Fruit fly (Drosophila melanogaster) whole organism, embryonic: Measurements from ENCODE around the gene ohgt.
A peak's percentile ranks its signal among the peaks of the same experiment; 100 is the strongest.

Experiments used
- Aef1 ChIP-seq: fragments of 200-800 bp; sonication (Bioruptor generic); IDR thresholded peaks from 3 replicates; pipeline ENCODE4 v1.3.6; 2022; ENCODE audit warnings: missing biosample characterization, missing genetic modification characterization
- CG10565 ChIP-seq: fragments of 200-800 bp; sonication (Bioruptor generic); optimal IDR thresholded peaks from 3 replicates; lab custom pipeline; 2016; ENCODE audit warnings: missing biosample characterization, mild to moderate bottlenecking, missing genetic modification characterization
- CG10654 ChIP-seq: fragments of 200-800 bp; sonication (Bioruptor generic); optimal IDR thresholded peaks from 2 replicates; lab custom pipeline; 2016; ENCODE audit warnings: missing biosample characterization, missing genetic modification characterization
- CG11085 ChIP-seq: fragments of 200-800 bp; sonication (Bioruptor generic); IDR thresholded peaks from 2 replicates; pipeline ENCODE4 v1.3.6; 2022; ENCODE audit warnings: missing biosample characterization, missing genetic modification characterization
- CG11093 ChIP-seq: fragments of 200-800 bp; sonication (Bioruptor generic); IDR thresholded peaks from 3 replicates; pipeline ENCODE4 v1.3.6; 2022; ENCODE audit warnings: missing biosample characterization, missing genetic modification characterization
- CG11723 ChIP-seq: fragments of 200-800 bp; sonication (Bioruptor generic); optimal IDR thresholded peaks from 2 replicates; lab custom pipeline; 2017; ENCODE audit warnings: missing biosample characterization, mild to moderate bottlenecking, missing genetic modification characterization
- CG13287 ChIP-seq: fragments of 200-800 bp; sonication (Bioruptor generic); IDR thresholded peaks from 2 replicates; pipeline ENCODE4 v1.3.6; 2022; ENCODE audit warnings: missing biosample characterization, missing genetic modification characterization; ENCODE audit not compliant: partially characterized antibody
- CG13296 ChIP-seq: fragments of 200-800 bp; sonication (Bioruptor generic); optimal IDR thresholded peaks from 3 replicates; lab custom pipeline; 2018; ENCODE audit warnings: missing biosample characterization, mild to moderate bottlenecking, missing genetic modification characterization
- CG13775 ChIP-seq: fragments of 200-800 bp; sonication (Bioruptor generic); optimal IDR thresholded peaks from 3 replicates; lab custom pipeline; 2017; ENCODE audit warnings: missing biosample characterization, mild to moderate bottlenecking, missing genetic modification characterization
- CG1529 ChIP-seq: fragments of 200-800 bp; sonication (Bioruptor generic); optimal IDR thresholded peaks from 3 replicates; lab custom pipeline; 2018; ENCODE audit warnings: missing biosample characterization, missing genetic modification characterization
- CG15479 ChIP-seq: fragments of 200-800 bp; sonication (Bioruptor generic); optimal IDR thresholded peaks from 3 replicates; lab custom pipeline; 2019; ENCODE audit warnings: missing biosample characterization, mild to moderate bottlenecking, missing genetic modification characterization, moderate library complexity
- CG1832 ChIP-seq: fragments of 200-800 bp; sonication (Bioruptor generic); optimal IDR thresholded peaks from 2 replicates; lab custom pipeline; 2017; ENCODE audit warnings: missing biosample characterization, mild to moderate bottlenecking, missing genetic modification characterization, inconsistent platforms
- CG2712 ChIP-seq: fragments of 200-800 bp; optimal IDR thresholded peaks from 3 replicates; lab custom pipeline; 2019; ENCODE audit warnings: missing biosample characterization, mild to moderate bottlenecking, missing genetic modification characterization, moderate library complexity
- CG2875 ChIP-seq: fragments of 200-800 bp; sonication (Bioruptor generic); optimal IDR thresholded peaks from 2 replicates; lab custom pipeline; 2017; ENCODE audit warnings: missing biosample characterization, mild to moderate bottlenecking, missing genetic modification characterization, missing genetic modification reagents
- CG34422 ChIP-seq: fragments of 200-800 bp; sonication (Bioruptor generic); IDR thresholded peaks from 3 replicates; pipeline ENCODE4 v1.3.6; 2022; ENCODE audit warnings: missing biosample characterization, missing genetic modification characterization
- CG6683 ChIP-seq: fragments of 200-800 bp; sonication (Bioruptor generic); optimal IDR thresholded peaks from 2 replicates; lab custom pipeline; 2017; ENCODE audit warnings: missing biosample characterization, mild to moderate bottlenecking, missing genetic modification characterization, missing genetic modification reagents
- CG7357 ChIP-seq: fragments of 200-800 bp; sonication (Bioruptor generic); IDR thresholded peaks from 3 replicates; pipeline ENCODE4 v1.3.6; 2022; ENCODE audit warnings: missing biosample characterization, missing genetic modification characterization
- CG8478 ChIP-seq: fragments of >200 bp; optimal IDR thresholded peaks from 2 replicates; lab custom pipeline; 2018
- CG8765 ChIP-seq: fragments of 200-800 bp; sonication (Bioruptor generic); IDR thresholded peaks from 2 replicates; pipeline ENCODE4 v1.3.6; 2022; ENCODE audit warnings: missing biosample characterization, missing genetic modification characterization
- D19B ChIP-seq: fragments of 200-800 bp; sonication (Bioruptor generic); optimal IDR thresholded peaks from 2 replicates; lab custom pipeline; 2017; ENCODE audit warnings: missing biosample characterization, mild to moderate bottlenecking, missing genetic modification characterization
- Deaf1 ChIP-seq: fragments of 200-800 bp; optimal IDR thresholded peaks from 3 replicates; lab custom pipeline; 2019; ENCODE audit warnings: missing biosample characterization, mild to moderate bottlenecking, missing genetic modification characterization, moderate library complexity
- Dp ChIP-seq: fragments of 200-800 bp; sonication (Bioruptor generic); optimal IDR thresholded peaks from 2 replicates; lab custom pipeline; 2018; ENCODE audit warnings: missing biosample characterization, mild to moderate bottlenecking, missing genetic modification characterization, moderate library complexity
- Dref ChIP-seq: fragments of 200-800 bp; sonication (Bioruptor generic); IDR thresholded peaks from 2 replicates; pipeline ENCODE4 v1.3.6; 2022; ENCODE audit warnings: missing biosample characterization, missing genetic modification characterization
- E2f2 ChIP-seq: fragments of 200-800 bp; sonication (Bioruptor generic); IDR thresholded peaks from 2 replicates; pipeline ENCODE4 v1.3.6; 2022; ENCODE audit warnings: missing biosample characterization, missing genetic modification characterization
- Fer1 ChIP-seq: fragments of 200-800 bp; sonication (Bioruptor generic); optimal IDR thresholded peaks from 2 replicates; lab custom pipeline; 2017; ENCODE audit warnings: missing biosample characterization, mild to moderate bottlenecking, missing genetic modification characterization
- MBD-R2 ChIP-seq: fragments of 200-800 bp; sonication (Bioruptor generic); IDR thresholded peaks from 2 replicates; pipeline ENCODE4 v1.3.6; 2022; ENCODE audit warnings: missing biosample characterization, missing genetic modification characterization
- MESR4 ChIP-seq: fragments of 200-800 bp; sonication (Bioruptor generic); optimal IDR thresholded peaks from 2 replicates; lab custom pipeline; 2018; ENCODE audit warnings: missing biosample characterization, mild to moderate bottlenecking, missing genetic modification characterization, moderate library complexity
- Mad ChIP-seq: fragments of 200-800 bp; sonication (Bioruptor generic); optimal IDR thresholded peaks from 2 replicates; lab custom pipeline; 2016; ENCODE audit warnings: missing biosample characterization, missing genetic modification characterization
- Neu2 ChIP-seq: fragments of 200-800 bp; sonication (Bioruptor generic); optimal IDR thresholded peaks from 3 replicates; lab custom pipeline; 2016; ENCODE audit warnings: missing biosample characterization, missing genetic modification characterization, borderline replicate concordance
- Nf-YB ChIP-seq: fragments of 200-800 bp; sonication (Bioruptor generic); optimal IDR thresholded peaks from 3 replicates; lab custom pipeline; 2019; ENCODE audit warnings: missing biosample characterization, mild to moderate bottlenecking, missing genetic modification characterization, moderate library complexity
- Pdp1 ChIP-seq, 2 experiments: fragments of 200-800 bp; sonication (Bioruptor generic); optimal IDR thresholded peaks; 3 replicates each; lab custom pipeline; 2016; ENCODE audit warnings: missing biosample characterization in 2 of 2, missing genetic modification characterization in 2 of 2, mild to moderate bottlenecking in 1 of 2, moderate library complexity in 1 of 2
- Rfx ChIP-seq: fragments of 200-800 bp; sonication (Bioruptor generic); IDR thresholded peaks from 2 replicates; pipeline ENCODE4 v1.3.6; 2022; ENCODE audit warnings: missing biosample characterization, missing genetic modification characterization
- Scr ChIP-seq: fragments of 200-800 bp; sonication (Bioruptor generic); IDR thresholded peaks from 2 replicates; pipeline ENCODE4 v1.3.6; 2022; ENCODE audit warnings: missing biosample characterization, missing genetic modification characterization; ENCODE audit not compliant: partially characterized antibody
- Vsx1 ChIP-seq: fragments of 200-800 bp; sonication (Bioruptor generic); optimal IDR thresholded peaks from 2 replicates; lab custom pipeline; 2017; ENCODE audit warnings: missing biosample characterization, mild to moderate bottlenecking, missing genetic modification characterization, missing genetic modification reagents
- Xbp1 ChIP-seq: fragments of 200-800 bp; sonication (Bioruptor generic); optimal IDR thresholded peaks from 3 replicates; lab custom pipeline; 2016; ENCODE audit warnings: missing biosample characterization, mild to moderate bottlenecking, missing genetic modification characterization
- al ChIP-seq: fragments of 200-800 bp; sonication (Bioruptor generic); IDR thresholded peaks from 2 replicates; pipeline ENCODE4 v1.3.6; 2022; ENCODE audit warnings: missing biosample characterization, missing genetic modification characterization
- cato ChIP-seq: fragments of 200-800 bp; sonication (Bioruptor generic); optimal IDR thresholded peaks from 2 replicates; lab custom pipeline; 2016; ENCODE audit warnings: missing biosample characterization, missing genetic modification characterization, borderline replicate concordance
- chn ChIP-seq: fragments of 200-800 bp; sonication (Bioruptor generic); optimal IDR thresholded peaks from 2 replicates; lab custom pipeline; 2016; ENCODE audit warnings: missing biosample characterization, missing genetic modification characterization
- grau ChIP-seq: fragments of 200-800 bp; optimal IDR thresholded peaks from 3 replicates; lab custom pipeline; 2019; ENCODE audit warnings: missing biosample characterization, mild to moderate bottlenecking, missing genetic modification characterization, moderate library complexity
- mam ChIP-seq: fragments of 200-800 bp; sonication (Bioruptor generic); optimal IDR thresholded peaks from 3 replicates; lab custom pipeline; 2016; ENCODE audit warnings: missing biosample characterization, missing genetic modification characterization
- mirr ChIP-seq: fragments of 200-800 bp; sonication (Bioruptor generic); optimal IDR thresholded peaks from 3 replicates; lab custom pipeline; 2018; ENCODE audit warnings: missing biosample characterization, mild to moderate bottlenecking, missing genetic modification characterization
- onecut ChIP-seq: fragments of 200-800 bp; sonication (Bioruptor generic); IDR thresholded peaks from 2 replicates; pipeline ENCODE4 v1.3.6; 2022; ENCODE audit warnings: missing biosample characterization, missing genetic modification characterization
- sens ChIP-seq: fragments of 200-800 bp; sonication (Bioruptor generic); peaks from one replicate; lab custom pipeline; 2016; ENCODE audit warnings: missing biosample characterization, missing genetic modification characterization
- sna ChIP-seq: fragments of 200-800 bp; sonication (Bioruptor generic); IDR thresholded peaks from 2 replicates; pipeline ENCODE4 v1.3.6; 2022; ENCODE audit warnings: missing biosample characterization, missing genetic modification characterization; ENCODE audit not compliant: partially characterized antibody
- sr ChIP-seq: fragments of 200-800 bp; sonication (Bioruptor generic); IDR thresholded peaks from 3 replicates; pipeline ENCODE4 v1.3.6; 2022; ENCODE audit warnings: missing biosample characterization, missing genetic modification characterization
- stwl ChIP-seq: fragments of 200-800 bp; sonication (Bioruptor generic); optimal IDR thresholded peaks from 3 replicates; lab custom pipeline; 2018; ENCODE audit warnings: missing biosample characterization, mild to moderate bottlenecking, missing genetic modification characterization, moderate library complexity
- tio ChIP-seq: fragments of 200-800 bp; sonication (Bioruptor generic); optimal IDR thresholded peaks from 2 replicates; lab custom pipeline; 2017; ENCODE audit warnings: missing biosample characterization, missing genetic modification characterization, inconsistent platforms
- trem ChIP-seq: fragments of 200-800 bp; optimal IDR thresholded peaks from 3 replicates; lab custom pipeline; 2019; ENCODE audit warnings: missing biosample characterization, mild to moderate bottlenecking, missing genetic modification characterization, moderate library complexity
- trh ChIP-seq: fragments of 200-800 bp; sonication (Bioruptor generic); optimal IDR thresholded peaks from 2 replicates; lab custom pipeline; 2016; ENCODE audit warnings: missing biosample characterization, missing genetic modification characterization
- zen ChIP-seq: fragments of 200-800 bp; sonication (Bioruptor generic); optimal IDR thresholded peaks from 3 replicates; lab custom pipeline; 2018; ENCODE audit warnings: missing biosample characterization, mild to moderate bottlenecking, missing genetic modification characterization, moderate library complexity

Gene ohgt

DNA sequence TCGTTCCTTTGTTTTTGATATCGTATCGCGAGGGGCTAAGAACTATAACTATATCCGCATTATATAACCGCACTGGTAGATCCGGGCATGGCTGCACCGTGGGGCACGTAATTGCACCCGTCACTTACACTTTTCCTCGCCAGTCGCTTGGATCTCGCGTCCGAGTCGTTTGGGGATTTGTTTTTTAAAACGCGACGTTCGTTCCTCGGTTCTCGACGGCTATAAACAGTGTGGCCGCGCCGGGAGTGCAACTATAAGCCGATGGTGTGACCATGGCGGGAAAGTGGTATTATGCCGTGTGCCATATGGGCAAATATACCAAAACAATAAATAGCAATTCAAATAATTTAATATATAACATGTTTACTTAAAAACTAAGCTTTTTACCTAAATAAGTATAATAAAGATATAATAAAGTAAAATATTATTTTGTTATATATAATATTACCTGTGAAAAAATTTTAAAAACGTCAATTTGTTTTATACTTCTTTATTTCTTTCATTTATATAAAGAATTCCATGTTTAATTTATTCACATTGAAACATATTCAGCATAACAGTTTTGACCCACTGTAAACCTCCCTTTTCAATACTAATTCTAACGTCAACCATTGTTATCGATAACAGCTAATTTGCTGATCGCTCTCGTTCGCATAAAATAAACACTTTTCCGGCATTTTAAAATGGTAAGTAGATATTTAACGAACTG lies 6.2 kb upstream of the ohgt start, which contains the start of the genes Mical and CG3909 (continued):
- no peak for TF ChIP-seq mirr (GFP tag; lab: Kevin White, UChicago)
- peak; percentile 12; the same call in 1 of the 3 replicates for TF ChIP-seq sr (GFP tag; lab: Robert Waterston, UW)
- peak; percentile 54 for TF ChIP-seq Scr
- peak; percentile 84 for TF ChIP-seq Xbp1 (GFP tag; lab: Kevin White, UChicago)
- TF ChIP-seq D19B = peak; percentile 45
- peak; percentile 89 for TF ChIP-seq al (GFP tag; lab: Robert Waterston, UW)
- TF ChIP-seq cato (GFP tag; lab: Kevin White, UChicago) = peak; percentile 68
- TF ChIP-seq Neu2 (GFP tag; lab: Kevin White, UChicago) = no peak
- TF ChIP-seq chn (GFP tag; lab: Kevin White, UChicago) = no peak
- TF ChIP-seq CG2875 (GFP tag; lab: Kevin White, UChicago) = peak; percentile 52
- TF ChIP-seq CG11093 (GFP tag; lab: Robert Waterston, UW) = peak; percentile 69; the same call in 2 of the 3 replicates
- TF ChIP-seq CG10654 (GFP tag; lab: Kevin White, UChicago) = peak; percentile 75
- peak; percentile 88 for TF ChIP-seq CG13296 (GFP tag; lab: Kevin White, UChicago)
- TF ChIP-seq CG1832 (GFP tag; lab: Kevin White, UChicago) = no peak
- peak; percentile 89 for TF ChIP-seq CG11085 (GFP tag; lab: Robert Waterston, UW)
- TF ChIP-seq CG8478 (lab: Kevin White, UChicago) = no peak
- TF ChIP-seq trh (GFP tag; lab: Kevin White, UChicago) = peak; percentile 2
- peak; percentile 65 for TF ChIP-seq mam
- peak; percentile 85 for TF ChIP-seq sens
- TF ChIP-seq grau = peak; percentile 90
- peak; percentile 65; the same call in 1 of the 2 replicates for TF ChIP-seq CG8765
- TF ChIP-seq CG1529 (GFP tag; lab: Kevin White, UChicago) = peak; percentile 15
- TF ChIP-seq Aef1 (GFP tag; lab: Robert Waterston, UW) = peak; percentile 84
- TF ChIP-seq tio (GFP tag; lab: Kevin White, UChicago) = peak; percentile 67
- peak; percentile 62; the same call in 2 of the 3 replicates for TF ChIP-seq CG7357 (GFP tag; lab: Robert Waterston, UW)
- peak; percentile 43 for TF ChIP-seq CG11723 (GFP tag; lab: Kevin White, UChicago)
- TF ChIP-seq CG13775 (GFP tag; lab: Kevin White, UChicago) = peak; percentile 80

dm6 chr3R:10045343-10045742 lies 3.7 kb upstream of the ohgt start, which contains the start of the genes CG11722 and mtTFB2:
Gene CG11722 (minus strand): TSS chr3R:10045542.
Gene mtTFB2 (plus strand): TSS chr3R:10045574.
- peak; percentile 12 for TF ChIP-seq MESR4 (GFP tag; lab: Kevin White, UChicago)
- no peak for TF ChIP-seq CG10565
- TF ChIP-seq Dref = peak; percentile 68
- peak; percentile 65; the same call in 1 of the 3 replicates for TF ChIP-seq CG34422
- TF ChIP-seq E2f2 (GFP tag; lab: Robert Waterston, UW) = peak; percentile 46
- no peak for TF ChIP-seq CG6683
- peak; percentile 73 for TF ChIP-seq Nf-YB (GFP tag; lab: Kevin White, UChicago)
- peak; percentile 97 for TF ChIP-seq Vsx1 (GFP tag; lab: Kevin White, UChicago)
- TF ChIP-seq zen = peak; percentile 8
- TF ChIP-seq trem (tag; lab: Kevin White, UChicago) = peak; percentile 10
- TF ChIP-seq Deaf1 (tag; lab: Kevin White, UChicago) = no peak
- peak; percentile 38 for TF ChIP-seq stwl
- TF ChIP-seq Fer1 = peak; percentile 36
- peak; percentile 72; the same call in 1 of the 2 replicates for TF ChIP-seq onecut (GFP tag; lab: Robert Waterston, UW)
- TF ChIP-seq Pdp1 (GFP tag; optimal IDR thresholded peaks at IDR 0.05; lab: Kevin White, UChicago) = peak in 1 of 2 experiments; percentile 84
- TF ChIP-seq sna (GFP tag; lab: Robert Waterston, UW) = peak; percentile 45; the same call in 1 of the 2 replicates
- peak; percentile 45 for TF ChIP-seq CG15479 (GFP tag; lab: Kevin White, UChicago)
- TF ChIP-seq Dp (GFP tag; lab: Kevin White, UChicago) = peak; percentile 29
- TF ChIP-seq MBD-R2 (GFP tag; lab: Robert Waterston, UW) = peak; percentile 81
- TF ChIP-seq CG2712 (tag; lab: Kevin White, UChicago) = peak; percentile 3
- no peak for TF ChIP-seq Mad (GFP tag; lab: Kevin White, UChicago)
- TF ChIP-seq Rfx (GFP tag; lab: Robert Waterston, UW) = peak; percentile 49
- TF ChIP-seq CG13287 (GFP tag; lab: Robert Waterston, UW) = peak; percentile 69
